Fruit fly (Drosophila melanogaster) whole organism, adult: ENCODE results near the gene Csl4.
A peak's percentile ranks its signal among the peaks of the same experiment; 100 is the strongest.

ENCODE experiments used
- CG11617 ChIP-seq: fragments of 200-800 bp; sonication (Bioruptor generic); optimal IDR thresholded peaks from 2 replicates; lab custom pipeline; 2017; ENCODE audit warnings: mild to moderate bottlenecking, missing biosample characterization, missing genetic modification reagents, missing genetic modification characterization
- CG14711 ChIP-seq: fragments of 200-800 bp; sonication (Bioruptor generic); optimal IDR thresholded peaks from 2 replicates; lab custom pipeline; 2018; ENCODE audit warnings: missing biosample characterization, mild to moderate bottlenecking, missing genetic modification characterization, moderate library complexity
- CG7101 ChIP-seq: fragments of 200-800 bp; sonication (Bioruptor generic); optimal IDR thresholded peaks from 2 replicates; lab custom pipeline; 2018; ENCODE audit warnings: missing biosample characterization, mild to moderate bottlenecking, missing genetic modification characterization, moderate library complexity
- cic ChIP-seq: fragments of 200-800 bp; sonication (Bioruptor generic); optimal IDR thresholded peaks from 2 replicates; lab custom pipeline; 2017; ENCODE audit warnings: missing biosample characterization, mild to moderate bottlenecking, missing genetic modification characterization, moderate library complexity
- kay ChIP-seq: fragments of 200-800 bp; sonication (Bioruptor generic); peaks from one replicate; lab custom pipeline; 2016; ENCODE audit warnings: missing biosample characterization, missing genetic modification characterization, borderline replicate concordance
- ovo ChIP-seq: fragments of 200-800 bp; sonication (Bioruptor generic); optimal IDR thresholded peaks from 2 replicates; lab custom pipeline; 2016; ENCODE audit warnings: missing biosample characterization, missing genetic modification characterization
- pad ChIP-seq: fragments of 200-800 bp; sonication (Bioruptor generic); optimal IDR thresholded peaks from 3 replicates; lab custom pipeline; 2017; ENCODE audit warnings: missing biosample characterization, missing genetic modification characterization, mild to moderate bottlenecking, moderate library complexity, missing genetic modification reagents
- tj ChIP-seq: fragments of 200-800 bp; sonication (Bioruptor generic); optimal IDR thresholded peaks from 3 replicates; lab custom pipeline; 2017; ENCODE audit warnings: missing biosample characterization, mild to moderate bottlenecking, missing genetic modification characterization, moderate library complexity
- toe ChIP-seq: fragments of 200-800 bp; sonication (Bioruptor generic); optimal IDR thresholded peaks from 2 replicates; lab custom pipeline; 2016; ENCODE audit warnings: missing biosample characterization, missing genetic modification characterization

DNA sequence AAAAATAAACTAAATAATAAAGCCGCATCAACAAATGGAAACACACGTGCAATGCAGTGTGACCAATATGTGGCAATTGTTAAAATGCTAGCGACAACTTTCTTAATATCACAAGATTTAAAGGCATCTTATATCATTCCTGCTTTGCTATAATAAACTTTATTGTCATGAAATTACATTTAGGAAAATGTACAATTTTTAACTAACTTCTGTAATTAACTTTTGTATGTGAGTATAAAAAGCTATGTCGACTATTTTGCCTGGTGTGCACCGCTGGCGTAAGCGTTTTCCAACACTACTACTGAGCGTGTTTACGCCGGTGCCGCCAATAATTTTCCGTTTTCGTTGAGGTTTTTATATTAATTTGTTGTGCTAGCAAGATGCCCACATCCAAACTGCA, at the start of gene Csl4, which contains the start of gene Nup160:
- TF ChIP-seq ovo (peak; percentile 54), CG7101 (tag; lab: Kevin White, UChicago) (peak; percentile 86), cic (GFP tag; lab: Kevin White, UChicago) (peak; percentile 13), CG11617 (GFP tag; lab: Kevin White, UChicago) (peak; percentile 78), tj (GFP tag; lab: Kevin White, UChicago) (peak; percentile 44), kay (GFP tag; lab: Kevin White, UChicago) (no peak), toe (GFP tag; lab: Kevin White, UChicago) (no peak), CG14711 (peak; percentile 77), pad (GFP tag; lab: Kevin White, UChicago) (peak; percentile 66)
